Fruit fly (Drosophila melanogaster): Measurements from ENCODE around the gene CG43390.
A peak's percentile ranks its signal among the peaks of the same experiment; 100 is the strongest.

Gene CG43390

DNA sequence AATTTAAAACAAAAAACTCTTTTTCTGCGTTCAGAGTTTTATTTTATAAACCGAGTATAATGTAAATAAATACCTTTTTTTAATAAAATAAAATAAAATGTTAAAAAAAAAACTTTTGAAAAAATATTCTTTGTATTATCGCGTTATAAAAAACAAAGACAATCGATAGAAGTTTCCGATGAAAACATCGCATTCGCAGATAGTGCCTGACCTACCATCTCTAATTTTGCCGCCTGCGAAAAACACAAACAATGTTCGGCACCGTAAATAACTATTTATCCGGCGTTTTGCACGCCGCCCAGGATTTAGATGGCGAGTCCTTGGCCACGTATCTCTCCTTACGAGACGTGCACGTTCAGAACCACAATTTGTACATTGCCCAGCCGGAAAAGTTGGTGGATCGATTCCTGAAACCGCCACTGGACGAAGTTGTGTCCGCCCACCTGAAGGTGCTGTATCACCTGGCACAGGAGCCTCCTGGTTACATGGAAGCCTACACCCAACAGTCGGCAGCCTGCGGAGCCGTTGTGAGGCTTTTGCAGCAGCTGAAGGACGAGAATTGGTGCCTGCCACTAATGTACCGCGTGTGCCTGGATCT lies 46.6 kb upstream of the CG43390 start, which contains the start of gene PCID2 (continued):
- no peak for TF ChIP-seq bab2 (GFP tag; optimal IDR thresholded peaks at IDR 0.05)
- no peak for TF ChIP-seq CG18476 (GFP tag; optimal IDR thresholded peaks at IDR 0.05)
- TF ChIP-seq TFAM (GFP tag; optimal IDR thresholded peaks at IDR 0.05) = no peak
- TF ChIP-seq CG14667 (GFP tag; IDR thresholded peaks at IDR 0.05) = no peak
- no peak for TF ChIP-seq CG9215 (GFP tag; IDR thresholded peaks at IDR 0.05)
- TF ChIP-seq gsb (GFP tag; IDR thresholded peaks at IDR 0.05) = no peak
- TF ChIP-seq stwl (tag; optimal IDR thresholded peaks at IDR 0.05) = peak; percentile 68
- no peak for TF ChIP-seq CG10274 (GFP tag; optimal IDR thresholded peaks at IDR 0.05)
- TF ChIP-seq vnd (GFP tag; IDR thresholded peaks at IDR 0.05; ENCODE audit: partially characterized antibody) = peak; percentile 77
- TF ChIP-seq unpg (GFP tag; optimal IDR thresholded peaks at IDR 0.05) = no peak
- no peak for TF ChIP-seq nom (GFP tag; optimal IDR thresholded peaks at IDR 0.05)
- no peak for TF ChIP-seq Nf-YA (GFP tag; IDR thresholded peaks at IDR 0.05)
- no peak for TF ChIP-seq pita (GFP tag; optimal IDR thresholded peaks at IDR 0.05)
- TF ChIP-seq CG31441 (GFP tag; IDR thresholded peaks at IDR 0.05) = no peak
- TF ChIP-seq Dip3 (GFP tag; optimal IDR thresholded peaks at IDR 0.05) = no peak
- no peak for TF ChIP-seq Hey (tag; optimal IDR thresholded peaks at IDR 0.05)
- TF ChIP-seq Doc3 (GFP tag; IDR thresholded peaks at IDR 0.05; ENCODE audit: partially characterized antibody) = peak; percentile 80
- peak; percentile 69 for TF ChIP-seq hb (GFP tag; IDR thresholded peaks at IDR 0.05; ENCODE audit: partially characterized antibody)
- no peak for TF ChIP-seq CG43689 (GFP tag; IDR thresholded peaks at IDR 0.05)
- TF ChIP-seq CG1603 (tag; optimal IDR thresholded peaks at IDR 0.05) = no peak
- no peak for TF ChIP-seq trem (tag; optimal IDR thresholded peaks at IDR 0.05)
- TF ChIP-seq stc (GFP tag; IDR thresholded peaks at IDR 0.05) = no peak
- TF ChIP-seq CG7786 (GFP tag; optimal IDR thresholded peaks at IDR 0.05) = no peak
- TF ChIP-seq Blimp-1 (GFP tag; optimal IDR thresholded peaks at IDR 0.05) = no peak
- no peak for TF ChIP-seq CG10979 (tag; optimal IDR thresholded peaks at IDR 0.05)
- TF ChIP-seq crp (GFP tag; optimal IDR thresholded peaks at IDR 0.05) = no peak
- TF ChIP-seq HLH54F (GFP tag; optimal IDR thresholded peaks at IDR 0.05) = no peak
- peak; percentile 84 for TF ChIP-seq CG34224 (GFP tag; IDR thresholded peaks at IDR 0.05; ENCODE audit: partially characterized antibody)
- no peak for TF ChIP-seq tx (GFP tag; optimal IDR thresholded peaks at IDR 0.05)
- peak; percentile 80 for TF ChIP-seq sna (GFP tag; IDR thresholded peaks at IDR 0.05; ENCODE audit: partially characterized antibody)
- no peak for TF ChIP-seq CG3407 (GFP tag; optimal IDR thresholded peaks at IDR 0.05)
- no peak for TF ChIP-seq wor (GFP tag; IDR thresholded peaks at IDR 0.05)
- TF ChIP-seq CG2202 (tag; optimal IDR thresholded peaks at IDR 0.05) = no peak
- TF ChIP-seq HLH4C (GFP tag; IDR thresholded peaks at IDR 0.05; ENCODE audit: partially characterized antibody) = peak; percentile 68; the same call in 1 of the 3 replicates
- TF ChIP-seq salm (tag; optimal IDR thresholded peaks at IDR 0.05) = no peak
- TF ChIP-seq sob (GFP tag; IDR thresholded peaks at IDR 0.05) = no peak
- no peak for TF ChIP-seq CG12299 (tag; optimal IDR thresholded peaks at IDR 0.05)
- TF ChIP-seq sc (optimal IDR thresholded peaks at IDR 0.05) = no peak
- no peak for TF ChIP-seq sc (GFP tag; optimal IDR thresholded peaks at IDR 0.05)
- TF ChIP-seq CG3838 (GFP tag; optimal IDR thresholded peaks at IDR 0.05) = no peak
- TF ChIP-seq sqz (GFP tag; optimal IDR thresholded peaks at IDR 0.05) = no peak
- no peak for TF ChIP-seq psq (GFP tag; optimal IDR thresholded peaks at IDR 0.05)
- TF ChIP-seq trh (GFP tag; optimal IDR thresholded peaks at IDR 0.05) = no peak
- TF ChIP-seq CG6765 (GFP tag; optimal IDR thresholded peaks at IDR 0.05) = no peak
- TF ChIP-seq abd-A (tag; optimal IDR thresholded peaks at IDR 0.05) = no peak
- TF ChIP-seq CG2199 (GFP tag; IDR thresholded peaks at IDR 0.05) = no peak
- no peak for TF ChIP-seq gro (GFP tag; optimal IDR thresholded peaks at IDR 0.05)
- peak; percentile 28 for TF ChIP-seq pzg (GFP tag; optimal IDR thresholded peaks at IDR 0.05)
- no peak for TF ChIP-seq shn (GFP tag; optimal IDR thresholded peaks at IDR 0.05)
- no peak for TF ChIP-seq Hand (GFP tag; optimal IDR thresholded peaks at IDR 0.05)
